Fruit fly (Drosophila melanogaster) whole organism, wandering third instar larva: ENCODE measurements around the gene CG10252.

Experiments
- Abd-B ChIP-seq: fragments of >200 bp; optimal IDR thresholded peaks from 2 replicates; lab custom pipeline; 2017; ENCODE audit warnings: missing biosample characterization, missing genetic modification characterization
- CG32264 ChIP-seq: fragments of 200-800 bp; sonication (Bioruptor generic); optimal IDR thresholded peaks from 2 replicates; lab custom pipeline; 2016; ENCODE audit warnings: missing biosample characterization, missing genetic modification characterization
- CG9705 ChIP-seq: fragments of 200-800 bp; sonication (Bioruptor generic); optimal IDR thresholded peaks from 2 replicates; lab custom pipeline; 2018; ENCODE audit warnings: missing biosample characterization, mild to moderate bottlenecking, missing genetic modification characterization
- CrebA ChIP-seq: fragments of 200-800 bp; sonication (Bioruptor generic); optimal IDR thresholded peaks from 2 replicates; lab custom pipeline; 2016; ENCODE audit warnings: missing biosample characterization, mild to moderate bottlenecking, missing genetic modification characterization, borderline replicate concordance
- Dfd ChIP-seq: fragments of >200 bp; optimal IDR thresholded peaks from 2 replicates; lab custom pipeline; 2017; ENCODE audit warnings: missing biosample characterization, missing genetic modification characterization
- Dif ChIP-seq: fragments of 200-275, 200-300 bp; sonication (Bioruptor generic); optimal IDR thresholded peaks from 2 replicates; lab custom pipeline; 2018; ENCODE audit warnings: missing biosample characterization, missing genetic modification characterization; ENCODE audit not compliant: partially characterized antibody
- Hnf4 ChIP-seq: fragments of 200-800 bp; sonication (Bioruptor generic); optimal IDR thresholded peaks from 2 replicates; lab custom pipeline; 2016; ENCODE audit warnings: missing biosample characterization, mild to moderate bottlenecking, missing genetic modification characterization
- Hr78 ChIP-seq: fragments of >200 bp; optimal IDR thresholded peaks from 2 replicates; lab custom pipeline; 2017; ENCODE audit warnings: missing biosample characterization, missing genetic modification characterization
- Jra ChIP-seq: sonication (Bioruptor generic); optimal IDR thresholded peaks from 2 replicates; lab custom pipeline; 2016; ENCODE audit warnings: missing biosample characterization, missing genetic modification characterization
- Mio ChIP-seq: sonication (Bioruptor generic); optimal IDR thresholded peaks from 2 replicates; lab custom pipeline; 2016; ENCODE audit warnings: missing biosample characterization, missing genetic modification characterization
- Myc ChIP-seq: fragments of >200 bp; optimal IDR thresholded peaks from 2 replicates; lab custom pipeline; 2017
- N ChIP-seq: fragments of >200 bp; optimal IDR thresholded peaks from 2 replicates; lab custom pipeline; 2018; ENCODE audit warnings: missing biosample characterization, missing external identifiers, missing genetic modification characterization
- OdsH ChIP-seq: fragments of 200-800 bp; sonication (Bioruptor generic); optimal IDR thresholded peaks from 2 replicates; lab custom pipeline; 2016; ENCODE audit warnings: missing biosample characterization, mild to moderate bottlenecking, missing genetic modification characterization
- Rel ChIP-seq, 2 experiments: fragments of 200-800 bp; sonication (Bioruptor generic) in 1 of 2; optimal IDR thresholded peaks; 2 replicates in 1 of 2; 3 replicates in 1 of 2; lab custom pipeline; 2016 to 2019; ENCODE audit warnings: mild to moderate bottlenecking in 2 of 2, missing biosample characterization in 2 of 2, missing genetic modification characterization in 2 of 2, moderate library complexity in 1 of 2
- Sp1 ChIP-seq: fragments of 200-800 bp; sonication (Bioruptor generic); optimal IDR thresholded peaks from 3 replicates; lab custom pipeline; 2019; ENCODE audit warnings: missing biosample characterization, mild to moderate bottlenecking, missing genetic modification characterization, moderate library complexity
- Vsx2 ChIP-seq: fragments of 200-300, 225-300 bp; sonication (Bioruptor generic); optimal IDR thresholded peaks from 2 replicates; lab custom pipeline; 2018; ENCODE audit warnings: missing biosample characterization, missing genetic modification characterization; ENCODE audit not compliant: partially characterized antibody
- br ChIP-seq: fragments of 200-800 bp; sonication (Bioruptor generic); optimal IDR thresholded peaks from 2 replicates; lab custom pipeline; 2016; ENCODE audit warnings: missing biosample characterization, missing genetic modification characterization
- brk ChIP-seq: fragments of 200-800 bp; sonication (Bioruptor generic); optimal IDR thresholded peaks from 2 replicates; lab custom pipeline; 2016; ENCODE audit warnings: missing biosample characterization, mild to moderate bottlenecking, missing genetic modification characterization
- dl ChIP-seq, 2 experiments: fragments of 175-275, 200-275 bp in 1 of 2; fragments of 200-275 bp in 1 of 2; sonication (Bioruptor generic); optimal IDR thresholded peaks; lab custom pipeline; 2018; ENCODE audit warnings: mild to moderate bottlenecking in 2 of 2, missing biosample characterization in 2 of 2, missing genetic modification characterization in 2 of 2, moderate library complexity in 2 of 2; ENCODE audit not compliant: partially characterized antibody in 2 of 2, insufficient read depth in 1 of 2
- dsf ChIP-seq: sonication (Bioruptor generic); optimal IDR thresholded peaks from 2 replicates; lab custom pipeline; 2016; ENCODE audit warnings: missing biosample characterization, missing genetic modification characterization, borderline replicate concordance
- ey ChIP-seq: fragments of 200-800 bp; sonication (Bioruptor generic); optimal IDR thresholded peaks from 2 replicates; lab custom pipeline; 2016; ENCODE audit warnings: missing biosample characterization, missing genetic modification characterization
- foxo ChIP-seq, 2 experiments: fragments of 200-800 bp; sonication (Bioruptor generic); optimal IDR thresholded peaks; 2 replicates in 1 of 2; 3 replicates in 1 of 2; lab custom pipeline; 2016 to 2017; ENCODE audit warnings: missing biosample characterization in 2 of 2, missing genetic modification characterization in 2 of 2
- fru ChIP-seq: fragments of 200-800 bp; sonication (Bioruptor generic); optimal IDR thresholded peaks from 3 replicates; lab custom pipeline; 2016; ENCODE audit warnings: missing biosample characterization, mild to moderate bottlenecking, missing genetic modification characterization
- h ChIP-seq: fragments of 200-800 bp; sonication (Bioruptor generic); optimal IDR thresholded peaks from 3 replicates; lab custom pipeline; 2016; ENCODE audit warnings: missing biosample characterization, mild to moderate bottlenecking, missing genetic modification characterization
- jim ChIP-seq: fragments of 175-275, 200-325 bp; sonication (Bioruptor generic); optimal IDR thresholded peaks from 2 replicates; lab custom pipeline; 2016; ENCODE audit warnings: missing biosample characterization, mild to moderate bottlenecking, missing genetic modification characterization
- lola ChIP-seq: fragments of >200 bp; optimal IDR thresholded peaks from 2 replicates; lab custom pipeline; 2017; ENCODE audit warnings: missing biosample characterization, missing genetic modification characterization
- pan ChIP-seq: fragments of >200 bp; optimal IDR thresholded peaks from 2 replicates; lab custom pipeline; 2017
- psq ChIP-seq: fragments of 200-800 bp; sonication (Bioruptor generic); optimal IDR thresholded peaks from 3 replicates; lab custom pipeline; 2017; ENCODE audit warnings: missing biosample characterization, mild to moderate bottlenecking, missing genetic modification characterization, moderate library complexity
- sage ChIP-seq: fragments of 200-800 bp; sonication (Bioruptor generic); optimal IDR thresholded peaks from 2 replicates; lab custom pipeline; 2016; ENCODE audit warnings: missing biosample characterization, mild to moderate bottlenecking, missing genetic modification characterization
- sv ChIP-seq: fragments of 200-800 bp; sonication (Bioruptor generic); optimal IDR thresholded peaks from 3 replicates; lab custom pipeline; 2016; ENCODE audit warnings: missing biosample characterization, missing genetic modification characterization
- tai ChIP-seq: sonication (Bioruptor generic); optimal IDR thresholded peaks from 2 replicates; lab custom pipeline; 2016; ENCODE audit warnings: missing biosample characterization, missing genetic modification characterization
- usp ChIP-seq: fragments of >200 bp; optimal IDR thresholded peaks from 2 replicates; lab custom pipeline; 2017; ENCODE audit warnings: missing biosample characterization, missing genetic modification characterization
- woc ChIP-seq: sonication (Bioruptor generic); optimal IDR thresholded peaks from 2 replicates; lab custom pipeline; 2016; ENCODE audit warnings: missing biosample characterization, mild to moderate bottlenecking, missing genetic modification characterization

CG10252 gene

DNA sequence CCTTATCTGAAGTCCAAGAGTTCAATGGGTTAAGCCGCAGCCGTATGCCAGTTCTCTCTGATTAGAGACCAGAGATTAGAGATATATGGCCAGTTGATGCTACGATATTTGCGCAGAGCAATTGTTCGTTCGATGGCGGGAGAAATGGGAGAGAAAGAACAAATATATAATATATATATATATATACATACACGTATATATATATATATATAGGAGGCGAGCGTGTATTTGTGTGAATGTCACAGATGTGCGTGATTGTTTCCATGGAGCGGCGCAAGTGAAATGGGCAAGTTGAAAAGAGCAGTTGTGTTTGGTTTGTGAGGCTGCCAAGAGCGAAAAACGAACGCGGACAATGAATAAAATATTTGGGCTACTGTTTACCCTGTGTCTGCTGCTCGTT, 19.0 kb downstream of the CG10252 start, which contains the start of gene GILT3:
Gene GILT3 (plus strand): TSS at position 301 of the 400 bp plus-strand sequence.
- TF ChIP-seq woc (no peak), foxo (GFP tag; optimal IDR thresholded peaks at IDR 0.05; lab: Kevin White, UChicago) (no peak), OdsH (GFP tag; lab: Kevin White, UChicago) (no peak), ey (GFP tag; lab: Kevin White, UChicago) (no peak), Abd-B (GFP tag; lab: Kevin White, UChicago) (no peak), Rel (GFP tag; optimal IDR thresholded peaks at IDR 0.05; lab: Kevin White, UChicago) (no peak), Rel (tag; optimal IDR thresholded peaks at IDR 0.05; lab: Kevin White, UChicago) (no peak), sv (no peak), fru (GFP tag; lab: Kevin White, UChicago) (no peak), Dif (GFP tag; lab: Kevin White, UChicago) (no peak), Vsx2 (GFP tag; lab: Kevin White, UChicago) (no peak), brk (GFP tag; lab: Kevin White, UChicago) (no peak), CG32264 (GFP tag; lab: Kevin White, UChicago) (no peak), Dfd (GFP tag; lab: Kevin White, UChicago) (no peak), Hr78 (GFP tag; lab: Kevin White, UChicago) (no peak), Sp1 (GFP tag; lab: Kevin White, UChicago) (no peak), sage (no peak), dsf (no peak), h (GFP tag; lab: Kevin White, UChicago) (no peak), CrebA (GFP tag; lab: Kevin White, UChicago) (no peak)

DNA sequence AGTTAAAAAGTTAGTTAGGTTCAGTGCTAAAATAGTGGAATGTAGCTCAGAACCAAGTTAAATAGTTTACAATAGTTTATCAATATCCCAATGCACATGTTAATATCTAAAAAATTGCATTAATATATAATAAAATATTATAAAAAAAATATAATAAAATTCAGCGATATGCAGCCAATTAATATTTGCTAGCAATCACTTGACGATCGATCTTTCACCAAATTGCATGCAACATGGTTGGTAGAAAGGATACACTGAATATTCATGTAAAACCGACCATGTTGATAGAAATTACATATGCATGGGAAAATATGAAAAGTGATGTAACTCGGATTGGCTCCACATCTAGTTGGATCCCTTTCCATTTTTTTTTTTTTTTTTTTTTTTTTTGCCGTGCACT, 20.4 kb downstream of the CG10252 start:
- no peak for TF ChIP-seq ey (GFP tag; lab: Kevin White, UChicago)
- no peak for TF ChIP-seq Rel (GFP tag; optimal IDR thresholded peaks at IDR 0.05; lab: Kevin White, UChicago)
- no peak for TF ChIP-seq Rel (tag; optimal IDR thresholded peaks at IDR 0.05; lab: Kevin White, UChicago)

DNA sequence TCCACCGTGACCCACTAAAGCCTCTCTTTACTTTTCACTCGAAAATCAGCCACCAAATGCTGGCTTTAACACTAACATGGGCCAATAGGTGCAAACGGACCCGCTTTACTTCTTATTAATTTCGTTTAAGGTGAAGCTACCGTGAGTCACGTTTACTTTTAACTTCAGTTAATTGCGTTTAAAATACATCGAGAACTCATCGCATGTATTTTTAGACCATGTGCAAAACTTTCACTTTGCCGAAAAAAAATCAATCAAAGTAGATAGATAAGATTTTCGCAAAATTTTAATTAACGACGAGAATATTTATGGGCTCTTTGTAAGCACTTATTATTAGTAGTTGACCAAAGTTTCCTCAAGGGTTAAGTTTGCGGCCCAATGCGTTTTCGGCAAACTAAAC, 21.7 kb downstream of the CG10252 start:
- TF ChIP-seq CG9705 (GFP tag; lab: Kevin White, UChicago) = no peak
- no peak for TF ChIP-seq CrebA (GFP tag; lab: Kevin White, UChicago)
- no peak for TF ChIP-seq sv
- TF ChIP-seq dsf = no peak
- TF ChIP-seq sage = no peak
- TF ChIP-seq ey (GFP tag; lab: Kevin White, UChicago) = no peak
- TF ChIP-seq N (GFP tag; lab: Kevin White, UChicago) = no peak
- no peak for TF ChIP-seq dl (GFP tag; optimal IDR thresholded peaks at IDR 0.05; lab: Kevin White, UChicago; ENCODE audit: insufficient read depth in 1 of 2, partially characterized antibody in 2 of 2)
- no peak for TF ChIP-seq brk (GFP tag; lab: Kevin White, UChicago)
- no peak for TF ChIP-seq Sp1 (GFP tag; lab: Kevin White, UChicago)
- TF ChIP-seq CG32264 (GFP tag; lab: Kevin White, UChicago) = no peak
- no peak for TF ChIP-seq Myc (lab: Kevin White, UChicago)
- no peak for TF ChIP-seq Dif (GFP tag; lab: Kevin White, UChicago)
- TF ChIP-seq pan (lab: Kevin White, UChicago) = no peak
- TF ChIP-seq, all 38 proteins: peak for 0

DNA sequence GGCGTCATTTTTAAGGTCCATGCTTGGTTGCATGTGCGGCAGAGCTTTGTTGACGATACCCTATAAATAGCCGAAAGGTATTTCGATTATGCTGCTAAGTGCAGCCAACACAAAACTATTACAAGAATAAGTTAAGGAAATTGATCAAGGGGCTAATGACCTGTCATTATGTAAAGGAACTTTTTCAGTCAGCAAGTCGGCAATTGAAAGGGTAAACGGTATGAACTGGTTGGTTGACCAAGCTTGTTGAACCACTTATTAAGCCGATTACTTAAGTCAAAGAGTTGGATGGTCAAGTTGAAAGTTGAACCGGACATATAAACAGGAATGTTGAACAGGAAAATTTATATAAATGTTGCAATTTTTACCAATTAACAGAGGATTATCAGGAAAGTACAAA, 23.0 kb downstream of the CG10252 start:
- TF ChIP-seq sage (no peak), lola (GFP tag; lab: Kevin White, UChicago) (no peak), tai (GFP tag; lab: Kevin White, UChicago) (no peak), Rel (GFP tag; optimal IDR thresholded peaks at IDR 0.05; lab: Kevin White, UChicago) (no peak), Rel (tag; optimal IDR thresholded peaks at IDR 0.05; lab: Kevin White, UChicago) (no peak), N (GFP tag; lab: Kevin White, UChicago) (no peak), Myc (lab: Kevin White, UChicago) (no peak), ey (GFP tag; lab: Kevin White, UChicago) (no peak)
- TF ChIP-seq, all 38 proteins: peak for 0

DNA sequence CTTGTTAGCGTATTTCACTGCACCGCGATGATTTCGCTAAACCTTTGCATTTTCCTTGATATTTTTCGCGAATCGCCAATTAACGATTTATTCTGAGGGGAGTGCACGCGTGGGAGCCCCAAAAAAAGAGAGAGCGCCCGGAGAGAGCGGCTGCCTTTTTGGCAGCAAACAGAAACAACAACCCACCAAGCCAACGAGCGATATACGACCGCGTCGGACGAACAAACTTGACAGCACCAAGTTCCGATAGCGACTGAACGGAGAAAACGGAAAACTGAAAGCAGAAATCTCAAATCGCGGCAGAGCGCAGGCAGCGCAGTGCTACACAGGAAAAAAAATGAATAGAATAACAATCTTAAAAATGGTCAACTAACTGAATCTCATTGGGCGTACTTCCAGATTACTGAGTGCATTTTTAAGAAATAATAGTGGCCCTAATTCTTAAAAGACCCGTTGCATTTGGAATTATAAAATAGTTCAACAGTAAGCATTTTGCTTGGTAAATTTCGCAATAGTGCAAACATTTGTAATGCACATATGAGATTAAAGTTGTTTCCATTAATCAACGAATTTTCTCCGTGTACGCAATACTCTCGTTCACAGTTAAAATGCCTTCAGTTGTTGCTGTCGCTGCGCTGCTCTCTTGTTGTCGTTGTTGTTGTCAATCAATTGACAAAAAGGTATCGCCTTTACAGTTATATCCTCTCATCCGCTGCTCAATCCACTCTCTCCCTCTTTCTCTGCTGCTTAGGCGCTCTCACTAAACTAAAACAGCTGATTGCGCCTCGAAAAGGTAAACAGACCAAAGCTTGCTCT, 26.4 kb downstream of the CG10252 start, which contains the start of gene CG31145:
Gene CG31145 (minus strand): TSS at position 259 of the 816 bp plus-strand sequence.
- TF ChIP-seq lola (GFP tag; lab: Kevin White, UChicago) (no peak), OdsH (GFP tag; lab: Kevin White, UChicago) (peak; percentile 99), psq (peak; percentile 98), Hnf4 (peak; percentile 98), CG32264 (GFP tag; lab: Kevin White, UChicago) (peak; percentile 98), Hr78 (GFP tag; lab: Kevin White, UChicago) (no peak), h (GFP tag; lab: Kevin White, UChicago) (peak; percentile 99), Dfd (GFP tag; lab: Kevin White, UChicago) (peak; percentile 98), N (GFP tag; lab: Kevin White, UChicago) (no peak), br (GFP tag; lab: Kevin White, UChicago) (peak; percentile 99), Sp1 (GFP tag; lab: Kevin White, UChicago) (peak; percentile 99), Rel (GFP tag; optimal IDR thresholded peaks at IDR 0.05; lab: Kevin White, UChicago) (peak; percentile 94), Rel (tag; optimal IDR thresholded peaks at IDR 0.05; lab: Kevin White, UChicago) (peak; percentile 84), brk (GFP tag; lab: Kevin White, UChicago) (peak; percentile 96), Mio (GFP tag; lab: Kevin White, UChicago) (peak; percentile 91), fru (GFP tag; lab: Kevin White, UChicago) (peak; percentile 99), woc (peak; percentile 98), dl (GFP tag; optimal IDR thresholded peaks at IDR 0.05; lab: Kevin White, UChicago; ENCODE audit: insufficient read depth in 1 of 2, partially characterized antibody in 2 of 2) (peak; percentile 86 to 92), tai (GFP tag; lab: Kevin White, UChicago) (peak; percentile 96), sage (peak; percentile 97), ey (GFP tag; lab: Kevin White, UChicago) (peak; percentile 99), Jra (GFP tag; lab: Kevin White, UChicago) (peak; percentile 97), dsf (peak; percentile 89), CG9705 (GFP tag; lab: Kevin White, UChicago) (peak; percentile 98), Dif (GFP tag; lab: Kevin White, UChicago) (peak; percentile 96), jim (no peak), CrebA (GFP tag; lab: Kevin White, UChicago) (peak; percentile 92), usp (GFP tag; lab: Kevin White, UChicago) (no peak)
